Worm (Caenorhabditis elegans): ENCODE results near the gene R74.8.

The R74.8 gene

DNA sequence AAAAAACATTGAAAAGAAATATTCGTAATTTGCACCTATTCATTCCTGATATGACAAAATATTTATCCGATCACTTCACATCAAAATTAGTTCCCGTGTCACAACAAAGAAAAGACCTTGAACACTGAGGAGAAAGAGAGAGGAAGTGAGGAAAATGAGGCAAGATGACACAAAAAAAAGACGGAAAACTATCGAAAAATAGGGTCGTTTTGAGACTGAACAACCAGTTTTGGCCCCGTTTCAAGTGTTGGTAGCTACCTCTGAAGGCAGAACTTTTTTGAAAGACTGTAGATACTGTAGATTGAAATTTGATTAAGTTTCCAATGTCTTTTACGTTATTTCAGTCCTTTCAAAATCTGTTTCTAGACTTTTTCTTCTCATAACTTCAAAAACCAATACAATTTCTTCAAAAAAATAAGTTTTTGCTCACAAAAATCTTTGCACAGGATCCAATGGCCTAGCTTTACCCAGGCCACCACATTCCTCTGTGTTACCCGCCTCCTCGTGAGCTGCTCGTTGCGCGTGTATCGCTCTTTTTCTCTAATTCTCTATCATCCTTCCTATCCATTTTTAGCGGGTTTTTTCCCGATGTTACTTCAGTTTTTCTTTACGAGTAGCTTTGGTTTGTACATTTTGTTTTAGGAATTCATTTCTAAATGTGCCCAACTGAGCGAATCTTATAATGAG lies 9.6 kb upstream of the R74.8 start (continued):
- no peak for TF ChIP-seq nhr-11 (tag; optimal IDR thresholded peaks at IDR 0.05)
- TF ChIP-seq unc-86 (tag; optimal IDR thresholded peaks at IDR 0.05) = peak; percentile 73
- TF ChIP-seq mef-2 (tag; optimal IDR thresholded peaks at IDR 0.05) = no peak
- peak; percentile 64 for TF ChIP-seq pax-3 (tag; optimal IDR thresholded peaks at IDR 0.05)
- TF ChIP-seq irx-1 (tag; optimal IDR thresholded peaks at IDR 0.05) = peak; percentile 71
- no peak for TF ChIP-seq jun-1 (tag; optimal IDR thresholded peaks at IDR 0.05)
- no peak for TF ChIP-seq ceh-8 (GFP tag; optimal IDR thresholded peaks at IDR 0.05)
- 0 out of 2 replicates have a peak, but pooled peaks have one; percentile 49 for TF ChIP-seq unc-98 (GFP tag; IDR thresholded peaks at IDR 0.05)
- TF ChIP-seq nhr-77 (tag; optimal IDR thresholded peaks at IDR 0.05) = peak; percentile 2
- peak; percentile 51 for TF ChIP-seq snpc-4 (tag; optimal IDR thresholded peaks at IDR 0.05)
- no peak for TF ChIP-seq grh-1 (GFP tag; IDR thresholded peaks at IDR 0.05)
- TF ChIP-seq Y116A8C.19 (tag; optimal IDR thresholded peaks at IDR 0.05; ENCODE audit: borderline replicate concordance) = no peak
- TF ChIP-seq isw-1 (GFP tag; IDR thresholded peaks at IDR 0.05) = peak; percentile 69
- no peak for TF ChIP-seq alr-1 (tag; optimal IDR thresholded peaks at IDR 0.05; ENCODE audit: borderline replicate concordance)
- no peak for TF ChIP-seq unc-130 (tag; optimal IDR thresholded peaks at IDR 0.05)
- no peak for TF ChIP-seq ztf-4 (tag; optimal IDR thresholded peaks at IDR 0.05)
- TF ChIP-seq tlp-1 (tag; optimal IDR thresholded peaks at IDR 0.05) = no peak
- TF ChIP-seq fos-1 (tag; optimal IDR thresholded peaks at IDR 0.05) = peak; percentile 3
- peak; percentile 19 for TF ChIP-seq nhr-90 (tag; optimal IDR thresholded peaks at IDR 0.05; ENCODE audit: poor library complexity)
- TF ChIP-seq fkh-8 (tag; optimal IDR thresholded peaks at IDR 0.05) = peak; percentile 85
- TF ChIP-seq nhr-84 (tag; optimal IDR thresholded peaks at IDR 0.05) = no peak
- no peak for TF ChIP-seq elt-2 (tag; optimal IDR thresholded peaks at IDR 0.05)
- TF ChIP-seq swsn-7 (tag; optimal IDR thresholded peaks at IDR 0.05) = peak; percentile 55
- peak; percentile 88 for TF ChIP-seq lir-3 (tag; optimal IDR thresholded peaks at IDR 0.05; ENCODE audit: poor library complexity)
- no peak for TF ChIP-seq C34B4.2 (tag; optimal IDR thresholded peaks at IDR 0.05)
- TF ChIP-seq skn-1 (tag; optimal IDR thresholded peaks at IDR 0.05) = peak; percentile 75
- no peak for TF ChIP-seq sup-37 (GFP tag; optimal IDR thresholded peaks at IDR 0.05)
- TF ChIP-seq lin-14 (GFP tag; optimal IDR thresholded peaks at IDR 0.05) = peak; percentile 83
- TF ChIP-seq unc-62 (GFP tag; optimal IDR thresholded peaks at IDR 0.05) = no peak
- TF ChIP-seq lin-35 (GFP tag; optimal IDR thresholded peaks at IDR 0.05) = peak in 1 of 2 experiments; percentile 69
- no peak for TF ChIP-seq ces-1 (GFP tag; optimal IDR thresholded peaks at IDR 0.05)
- TF ChIP-seq lsy-2 (tag; optimal IDR thresholded peaks at IDR 0.05) = peak; percentile 68 to 78
- peak; percentile 47 to 71 (median 47) for TF ChIP-seq dpl-1 (GFP tag; optimal IDR thresholded peaks at IDR 0.05)
- peak; percentile 66 for TF ChIP-seq nhr-47 (tag; optimal IDR thresholded peaks at IDR 0.05)
- TF ChIP-seq xbp-1 (tag; optimal IDR thresholded peaks at IDR 0.05) = no peak
- TF ChIP-seq mep-1 (tag; optimal IDR thresholded peaks at IDR 0.05) = peak; percentile 56
- no peak for TF ChIP-seq hlh-4 (tag; optimal IDR thresholded peaks at IDR 0.05)
- TF ChIP-seq sptf-1 (tag; optimal IDR thresholded peaks at IDR 0.05) = no peak
- TF ChIP-seq ama-1 (optimal IDR thresholded peaks at IDR 0.05) = no peak
- peak; percentile 40 for TF ChIP-seq F16B12.6 (tag; optimal IDR thresholded peaks at IDR 0.05)
- TF ChIP-seq zag-1 (tag; optimal IDR thresholded peaks at IDR 0.05) = no peak
- TF ChIP-seq efl-3 (GFP tag; optimal IDR thresholded peaks at IDR 0.05) = no peak
- peak; percentile 38; the same call in 1 of the 2 replicates for TF ChIP-seq ceh-88 (GFP tag; IDR thresholded peaks at IDR 0.05)

DNA sequence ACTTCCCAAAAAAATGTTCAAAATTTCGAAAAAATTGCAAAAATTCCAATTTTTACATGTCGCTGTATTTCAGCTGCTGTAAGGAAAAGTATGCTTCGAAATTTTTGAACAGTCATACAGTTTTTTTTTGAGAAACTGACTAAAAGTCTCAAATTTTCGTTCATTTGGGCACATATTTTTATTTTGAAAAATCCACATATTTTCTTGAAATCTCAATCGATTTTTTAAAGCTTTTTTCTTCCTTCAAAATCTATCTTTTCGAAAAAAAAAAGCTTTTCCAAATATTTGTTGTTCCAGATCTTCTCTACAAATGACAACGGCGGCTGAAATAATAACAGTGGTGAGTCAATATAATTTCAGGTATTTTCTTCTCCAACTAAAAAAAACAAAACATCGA lies 9.1 kb upstream of the R74.8 start, which contains the start of gene asd-1:
asd-1 (plus strand) TSS at position 298 of the 397 bp plus-strand sequence.
- TF ChIP-seq sox-4 (tag; optimal IDR thresholded peaks at IDR 0.05) = no peak
- no peak for TF ChIP-seq rnt-1 (tag; optimal IDR thresholded peaks at IDR 0.05)
- TF ChIP-seq lsy-2 (tag; optimal IDR thresholded peaks at IDR 0.05) = no peak
- TF ChIP-seq aha-1 (tag; optimal IDR thresholded peaks at IDR 0.05) = no peak
- TF ChIP-seq snpc-4 (tag; optimal IDR thresholded peaks at IDR 0.05) = no peak
- no peak for TF ChIP-seq C34B4.2 (tag; optimal IDR thresholded peaks at IDR 0.05)
- no peak for TF ChIP-seq ceh-8 (GFP tag; optimal IDR thresholded peaks at IDR 0.05)
- no peak for TF ChIP-seq blmp-1 (tag; optimal IDR thresholded peaks at IDR 0.05)
- TF ChIP-seq ets-5 (GFP tag; IDR thresholded peaks at IDR 0.05) = no peak
